Fruit fly (Drosophila melanogaster): Measurements from ENCODE around the gene CG12605.

The CG12605 gene

dm6 chr3L:3928205-3928942 lies 36.2 kb downstream of the CG12605 start (continued):
- TF ChIP-seq da (GFP tag; optimal IDR thresholded peaks at IDR 0.05) (peak; percentile 60), CG3281 (GFP tag; optimal IDR thresholded peaks at IDR 0.05) (peak; percentile 91), CG11398 (GFP tag; optimal IDR thresholded peaks at IDR 0.05) (peak; percentile 73), al (GFP tag; IDR thresholded peaks at IDR 0.05) (peak; percentile 84), HLH3B (GFP tag; IDR thresholded peaks at IDR 0.05) (peak; percentile 82), unpg (GFP tag; optimal IDR thresholded peaks at IDR 0.05) (peak; percentile 85), Ets97D (GFP tag; optimal IDR thresholded peaks at IDR 0.05) (peak; percentile 55), Drgx (GFP tag; IDR thresholded peaks at IDR 0.05) (peak; percentile 69), onecut (GFP tag; IDR thresholded peaks at IDR 0.05) (peak; percentile 72), inv (GFP tag; IDR thresholded peaks at IDR 0.05; ENCODE audit: partially characterized antibody) (no peak), Myb (GFP tag; optimal IDR thresholded peaks at IDR 0.05) (peak; percentile 73), ci (GFP tag; IDR thresholded peaks at IDR 0.05) (peak; percentile 92), zen (tag; optimal IDR thresholded peaks at IDR 0.05) (no peak), Spps (tag; optimal IDR thresholded peaks at IDR 0.05) (no peak), bsh (GFP tag; optimal IDR thresholded peaks at IDR 0.05) (peak in 1 of 2 experiments; percentile 81), TFAM (GFP tag; optimal IDR thresholded peaks at IDR 0.05) (no peak), gce (GFP tag; IDR thresholded peaks at IDR 0.05) (peak; percentile 47; the same call in 1 of the 3 replicates), usp (GFP tag; optimal IDR thresholded peaks at IDR 0.05) (no peak), chif (GFP tag; optimal IDR thresholded peaks at IDR 0.05) (peak; percentile 79 to 82), Lhr (GFP tag; optimal IDR thresholded peaks at IDR 0.05) (no peak), NK7.1 (GFP tag; optimal IDR thresholded peaks at IDR 0.05) (peak; percentile 55), ap (GFP tag; IDR thresholded peaks at IDR 0.05) (peak; percentile 73), CrebB (tag; optimal IDR thresholded peaks at IDR 0.05) (peak; percentile 85), mld (GFP tag; IDR thresholded peaks at IDR 0.05; ENCODE audit: partially characterized antibody) (no peak), CG8924 (tag; optimal IDR thresholded peaks at IDR 0.05) (peak; percentile 88), B-H1 (GFP tag; IDR thresholded peaks at IDR 0.05) (peak; percentile 69), Hey (tag; optimal IDR thresholded peaks at IDR 0.05) (peak; percentile 78), Kr (GFP tag; optimal IDR thresholded peaks at IDR 0.05) (no peak), zfh1 (GFP tag; IDR thresholded peaks at IDR 0.05) (peak; percentile 71; the same call in 2 of the 3 replicates), CG5953 (GFP tag; IDR thresholded peaks at IDR 0.05) (peak; percentile 66; the same call in 1 of the 2 replicates), CG3407 (GFP tag; optimal IDR thresholded peaks at IDR 0.05) (peak; percentile 32), emc (GFP tag; optimal IDR thresholded peaks at IDR 0.05) (peak; percentile 87), Dbx (GFP tag; IDR thresholded peaks at IDR 0.05) (peak; percentile 95), fru (optimal IDR thresholded peaks at IDR 0.05) (no peak), CG3163 (GFP tag; optimal IDR thresholded peaks at IDR 0.05) (peak; percentile 67), CG8359 (GFP tag; optimal IDR thresholded peaks at IDR 0.05; ENCODE audit: borderline replicate concordance) (no peak), CG3995 (GFP tag; optimal IDR thresholded peaks at IDR 0.05) (peak; percentile 67), CG8388 (GFP tag; optimal IDR thresholded peaks at IDR 0.05) (peak; percentile 56), Dref (GFP tag; IDR thresholded peaks at IDR 0.05) (no peak), tll (GFP tag; optimal IDR thresholded peaks at IDR 0.05) (no peak), chm (GFP tag; IDR thresholded peaks at IDR 0.05) (peak; percentile 81), CG7987 (GFP tag; optimal IDR thresholded peaks at IDR 0.05) (peak; percentile 42), CG1647 (GFP tag; optimal IDR thresholded peaks at IDR 0.05) (peak; percentile 82), pan (optimal IDR thresholded peaks at IDR 0.05) (no peak), pan (GFP tag; optimal IDR thresholded peaks at IDR 0.05 in 1 of 2, IDR thresholded peaks at IDR 0.05 in 1 of 2) (peak in 1 of 2 experiments; percentile 89), maf-S (GFP tag; optimal IDR thresholded peaks at IDR 0.05) (peak; percentile 85), abd-A (tag; optimal IDR thresholded peaks at IDR 0.05) (peak; percentile 16), so (GFP tag; IDR thresholded peaks at IDR 0.05) (peak; percentile 81), bab2 (GFP tag; optimal IDR thresholded peaks at IDR 0.05) (peak; percentile 89), Atf3 (GFP tag; optimal IDR thresholded peaks at IDR 0.05) (peak; percentile 64)
